Fruit fly (Drosophila melanogaster): Measurements from ENCODE around the gene CG9040.

The CG9040 gene

DNA sequence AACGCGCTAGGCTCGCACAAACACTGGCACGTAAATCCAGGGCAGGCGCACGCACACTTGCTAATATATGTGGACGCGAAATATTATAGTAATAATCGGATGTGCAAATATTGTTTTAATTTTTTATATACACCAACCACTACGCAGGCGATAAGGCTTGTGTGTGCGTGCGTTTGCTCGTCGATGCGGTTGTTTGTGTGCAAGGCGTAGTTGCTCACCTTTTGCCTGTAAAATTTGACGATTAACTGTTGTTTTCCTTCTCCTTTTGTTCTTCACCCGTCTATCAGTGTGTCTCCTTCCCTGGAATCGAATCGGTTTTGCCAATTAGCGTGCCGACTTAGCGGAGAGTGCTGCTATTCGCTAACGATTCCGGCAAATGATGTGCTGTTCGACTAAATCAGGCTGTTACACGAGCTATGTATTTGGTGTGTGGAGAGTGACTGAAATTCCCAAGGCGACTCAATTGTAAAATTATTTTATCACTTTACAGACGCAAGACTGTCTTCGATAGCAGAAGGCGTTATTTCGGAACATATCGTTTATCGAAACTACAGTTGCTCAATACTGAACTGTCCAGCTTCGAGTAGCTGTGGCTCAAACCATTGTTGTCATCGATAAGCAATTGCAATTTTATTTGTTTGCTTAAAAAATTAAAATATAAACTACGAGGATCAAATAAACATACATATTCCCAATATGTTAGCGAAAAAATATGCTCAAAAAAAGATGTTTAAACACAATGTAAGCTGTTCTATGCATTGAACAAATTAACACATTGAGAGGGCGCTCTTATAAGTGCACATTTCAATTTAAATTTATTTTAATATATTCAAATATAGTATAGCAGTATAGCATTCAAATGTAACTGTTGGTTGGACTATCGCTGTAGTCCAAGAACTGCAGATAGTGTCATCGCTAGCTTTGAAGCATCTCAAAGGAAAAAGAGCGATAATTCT lies 43.8 kb downstream of the CG9040 start, which contains the start of the genes CG6650 and endos (continued):
- peak; percentile 40 for TF ChIP-seq CG7839 (tag; optimal IDR thresholded peaks at IDR 0.05)
- no peak for TF ChIP-seq CG10462 (GFP tag; optimal IDR thresholded peaks at IDR 0.05)
- TF ChIP-seq CG2202 (tag; optimal IDR thresholded peaks at IDR 0.05): no peak
- TF ChIP-seq Lhr (GFP tag; optimal IDR thresholded peaks at IDR 0.05): peak; percentile 45
- peak; percentile 16 for TF ChIP-seq kay (GFP tag; optimal IDR thresholded peaks at IDR 0.05)
- peak; percentile 64 for TF ChIP-seq amos (GFP tag; IDR thresholded peaks at IDR 0.05; ENCODE audit: partially characterized antibody)
- peak; percentile 63 for TF ChIP-seq CG6254 (GFP tag; optimal IDR thresholded peaks at IDR 0.05)
- TF ChIP-seq Hsf (GFP tag; optimal IDR thresholded peaks at IDR 0.05): no peak
- peak; percentile 41 for TF ChIP-seq nerfin-1 (tag; optimal IDR thresholded peaks at IDR 0.05)
- TF ChIP-seq caup (GFP tag; optimal IDR thresholded peaks at IDR 0.05; ENCODE audit: severe bottlenecking): peak; percentile 37
- TF ChIP-seq ftz-f1 (GFP tag; optimal IDR thresholded peaks at IDR 0.05): no peak
- TF ChIP-seq Nf-YB (GFP tag; optimal IDR thresholded peaks at IDR 0.05): peak; percentile 0
- TF ChIP-seq cwo (GFP tag; optimal IDR thresholded peaks at IDR 0.05): no peak
- peak; percentile 40 for TF ChIP-seq CG13424 (tag; optimal IDR thresholded peaks at IDR 0.05)
- peak; percentile 74 for TF ChIP-seq stwl (tag; optimal IDR thresholded peaks at IDR 0.05)
- peak; percentile 16 for TF ChIP-seq Max (GFP tag; optimal IDR thresholded peaks at IDR 0.05)
- TF ChIP-seq Dll (GFP tag; IDR thresholded peaks at IDR 0.05; ENCODE audit: partially characterized antibody): peak; percentile 85
- TF ChIP-seq hth (optimal IDR thresholded peaks at IDR 0.05): no peak
- peak; percentile 52 for TF ChIP-seq CG17829 (tag; optimal IDR thresholded peaks at IDR 0.05)
- TF ChIP-seq Ptx1 (GFP tag; IDR thresholded peaks at IDR 0.05): 0 out of 2 replicates have a peak, but pooled peaks have one; percentile 36
- peak; percentile 4 for TF ChIP-seq HLH54F (GFP tag; optimal IDR thresholded peaks at IDR 0.05)
- peak; percentile 67 for TF ChIP-seq sug (tag; optimal IDR thresholded peaks at IDR 0.05)
- no peak for TF ChIP-seq CG14965 (GFP tag; optimal IDR thresholded peaks at IDR 0.05; ENCODE audit: borderline replicate concordance)
- TF ChIP-seq lola (GFP tag; optimal IDR thresholded peaks at IDR 0.05): peak in 1 of 3 experiments; percentile 54
- peak; percentile 50 for TF ChIP-seq CG18476 (GFP tag; optimal IDR thresholded peaks at IDR 0.05)
- peak; percentile 38 for TF ChIP-seq CG3847 (GFP tag; IDR thresholded peaks at IDR 0.05)
- no peak for TF ChIP-seq p53 (GFP tag; optimal IDR thresholded peaks at IDR 0.05)
- peak; percentile 79 for TF ChIP-seq CG8388 (GFP tag; optimal IDR thresholded peaks at IDR 0.05)
- peak; percentile 68 for TF ChIP-seq CG7928 (GFP tag; optimal IDR thresholded peaks at IDR 0.05)
- no peak for TF ChIP-seq hkb (optimal IDR thresholded peaks at IDR 0.05)
- no peak; the same call in 1 of the 2 replicates for TF ChIP-seq hkb (GFP tag; IDR thresholded peaks at IDR 0.05)
- TF ChIP-seq Hmr (GFP tag; optimal IDR thresholded peaks at IDR 0.05): peak; percentile 23
- no peak for TF ChIP-seq emc (GFP tag; optimal IDR thresholded peaks at IDR 0.05)
- TF ChIP-seq Sin3A (optimal IDR thresholded peaks at IDR 0.05): peak; percentile 57
- peak; percentile 86 for TF ChIP-seq CG10267 (tag; optimal IDR thresholded peaks at IDR 0.05)
- TF ChIP-seq ci (GFP tag; IDR thresholded peaks at IDR 0.05): 0 out of 3 replicates have a peak, but pooled peaks have one; percentile 15
- no peak for TF ChIP-seq CG8765 (GFP tag; IDR thresholded peaks at IDR 0.05)
- TF ChIP-seq org-1 (GFP tag; optimal IDR thresholded peaks at IDR 0.05): no peak
- TF ChIP-seq Xbp1 (GFP tag; optimal IDR thresholded peaks at IDR 0.05): peak; percentile 41
- 0 out of 2 replicates have a peak, but pooled peaks have one; percentile 5 for TF ChIP-seq Xrp1 (GFP tag; IDR thresholded peaks at IDR 0.05)
- TF ChIP-seq gfzf (GFP tag; optimal IDR thresholded peaks at IDR 0.05): peak; percentile 56
- TF ChIP-seq CG10543 (GFP tag; optimal IDR thresholded peaks at IDR 0.05): peak; percentile 84
- peak; percentile 51 for TF ChIP-seq CG15601 (tag; optimal IDR thresholded peaks at IDR 0.05)
- peak; percentile 43 for TF ChIP-seq lab (GFP tag; optimal IDR thresholded peaks at IDR 0.05)
- TF ChIP-seq Med (GFP tag): peak; percentile 45
- TF ChIP-seq CG33213 (GFP tag; optimal IDR thresholded peaks at IDR 0.05): no peak
